Worm (Caenorhabditis elegans) whole organism, mixed stage, embryonic: Measurements from ENCODE around the gene C16C8.10.

Source experiments
- cnd-1 ChIP-seq: fragments of 200-800 bp; sonication (Bioruptor generic); optimal IDR thresholded peaks from 2 replicates; lab custom pipeline; 2018; ENCODE audit warnings: mild to moderate bottlenecking, missing genetic modification characterization, missing compliant biosample characterization
- lin-13 ChIP-seq: fragments of 150-350 bp; optimal IDR thresholded peaks from 2 replicates; lab custom pipeline; 2014; ENCODE audit warnings: missing biosample characterization, missing genetic modification characterization
- lsy-2 ChIP-seq: fragments of 150-350 bp; optimal IDR thresholded peaks from 2 replicates; lab custom pipeline; 2014; ENCODE audit warnings: missing biosample characterization, missing genetic modification characterization
- mep-1 ChIP-seq: fragments of 150-350 bp; optimal IDR thresholded peaks from 2 replicates; lab custom pipeline; 2017; ENCODE audit warnings: missing biosample characterization, missing genetic modification reagents, missing genetic modification characterization, inconsistent platforms
- nhr-12 ChIP-seq: fragments of 150-350 bp; optimal IDR thresholded peaks from 2 replicates; lab custom pipeline; 2014; ENCODE audit warnings: missing biosample characterization, missing genetic modification characterization
- nhr-28 ChIP-seq: fragments of 150-350 bp; optimal IDR thresholded peaks from 2 replicates; lab custom pipeline; 2014; ENCODE audit warnings: missing biosample characterization, missing genetic modification characterization
- nhr-76 ChIP-seq: sonication (generic microtip); optimal IDR thresholded peaks from 2 replicates; lab custom pipeline; 2017; ENCODE audit warnings: missing biosample characterization, missing genetic modification characterization

DNA sequence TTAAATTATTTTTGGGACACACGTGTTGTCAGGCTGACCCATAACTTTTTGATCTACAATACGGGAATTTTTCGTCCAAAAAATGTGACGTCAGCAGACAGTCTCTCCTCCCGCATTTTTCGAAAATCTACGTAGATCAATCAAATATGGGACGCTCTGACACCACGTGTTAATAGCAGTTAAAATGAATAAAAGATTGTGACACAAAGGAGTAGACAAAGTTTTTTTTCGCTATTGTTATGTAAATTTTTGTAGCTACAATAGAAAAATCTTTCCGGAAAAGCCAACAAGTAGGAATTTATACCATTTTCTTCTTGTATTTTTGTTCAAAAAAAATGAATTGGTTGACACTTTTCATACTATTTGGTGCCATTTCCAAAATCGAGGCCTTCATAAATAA, 23.1 kb downstream of the C16C8.10 start, which contains the start of gene C16C8.27:
- TF ChIP-seq lin-13 (no peak), nhr-12 (no peak), nhr-76 (tag; lab: Kevin White, UChicago) (no peak), lsy-2 (tag; lab: Kevin White, UChicago) (no peak), cnd-1 (tag; lab: Kevin White, UChicago) (no peak), mep-1 (tag; lab: Kevin White, UChicago) (no peak), nhr-28 (tag; lab: Kevin White, UChicago) (no peak)
